Worm (Caenorhabditis elegans): ENCODE measurements around the gene ptp-2.

ptp-2 gene

ce11 chrII:5948681-5949080, 30.2 kb downstream of the ptp-2 start (continued):
- TF ChIP-seq tbx-2 (tag; optimal IDR thresholded peaks at IDR 0.05) (no peak), dsc-1 (tag; optimal IDR thresholded peaks at IDR 0.05) (peak; percentile 27), nhr-71 (tag; optimal IDR thresholded peaks at IDR 0.05) (peak; percentile 8), ceh-8 (GFP tag; optimal IDR thresholded peaks at IDR 0.05) (no peak), ztf-11 (tag; optimal IDR thresholded peaks at IDR 0.05) (no peak), sptf-1 (tag; optimal IDR thresholded peaks at IDR 0.05) (no peak)

ce11 chrII:5950657-5951056, 32.2 kb downstream of the ptp-2 start:
- no peak for TF ChIP-seq ztf-4 (tag; optimal IDR thresholded peaks at IDR 0.05)
- TF ChIP-seq lir-3 (tag; optimal IDR thresholded peaks at IDR 0.05; ENCODE audit: poor library complexity) = no peak
- TF ChIP-seq nhr-77 (tag; optimal IDR thresholded peaks at IDR 0.05) = no peak
- TF ChIP-seq fkh-10 (GFP tag; optimal IDR thresholded peaks at IDR 0.05) = peak; percentile 13
- no peak for TF ChIP-seq tbx-2 (tag; optimal IDR thresholded peaks at IDR 0.05)
- peak; percentile 28 for TF ChIP-seq nhr-47 (tag; optimal IDR thresholded peaks at IDR 0.05)
- TF ChIP-seq ceh-63 (GFP tag; optimal IDR thresholded peaks at IDR 0.05) = peak; percentile 31
- peak; percentile 55 for TF ChIP-seq lin-14 (GFP tag; optimal IDR thresholded peaks at IDR 0.05)
- TF ChIP-seq pqm-1 (tag; optimal IDR thresholded peaks at IDR 0.05) = no peak
- TF ChIP-seq fos-1 (tag; optimal IDR thresholded peaks at IDR 0.05) = no peak
- TF ChIP-seq grh-1 (GFP tag; IDR thresholded peaks at IDR 0.05) = no peak
- no peak for TF ChIP-seq aha-1 (tag; optimal IDR thresholded peaks at IDR 0.05)
- TF ChIP-seq dsc-1 (tag; optimal IDR thresholded peaks at IDR 0.05) = peak; percentile 72
- TF ChIP-seq egl-27 (tag; optimal IDR thresholded peaks at IDR 0.05) = no peak

ce11 chrII:5951745-5952144, 33.3 kb downstream of the ptp-2 start:
- peak; percentile 20 for TF ChIP-seq dsc-1 (tag; optimal IDR thresholded peaks at IDR 0.05)
- TF ChIP-seq dpl-1 (GFP tag; optimal IDR thresholded peaks at IDR 0.05) = no peak
- TF ChIP-seq fos-1 (tag; optimal IDR thresholded peaks at IDR 0.05) = no peak
- peak; percentile 6 for TF ChIP-seq nhr-71 (tag; optimal IDR thresholded peaks at IDR 0.05)
- TF ChIP-seq ceh-82 (tag; optimal IDR thresholded peaks at IDR 0.05) = no peak
- TF ChIP-seq egl-13 (tag; optimal IDR thresholded peaks at IDR 0.05) = peak; percentile 22
- no peak for TF ChIP-seq nhr-28 (tag; optimal IDR thresholded peaks at IDR 0.05)

- TF ChIP-seq fkh-8 (tag; optimal IDR thresholded peaks at IDR 0.05) (peak; percentile 38), unc-86 (tag; optimal IDR thresholded peaks at IDR 0.05) (peak; percentile 28), unc-62 (GFP tag; optimal IDR thresholded peaks at IDR 0.05) (no peak), lin-14 (GFP tag; optimal IDR thresholded peaks at IDR 0.05) (peak; percentile 64), lsy-2 (tag; optimal IDR thresholded peaks at IDR 0.05) (peak in 1 of 2 experiments; percentile 27), nhr-11 (tag; optimal IDR thresholded peaks at IDR 0.05) (no peak), swsn-7 (tag; optimal IDR thresholded peaks at IDR 0.05) (peak; percentile 11), nhr-47 (tag; optimal IDR thresholded peaks at IDR 0.05) (peak; percentile 57), dsc-1 (tag; optimal IDR thresholded peaks at IDR 0.05) (peak; percentile 73), ceh-8 (GFP tag; optimal IDR thresholded peaks at IDR 0.05) (peak; percentile 28)
These were observed 33.8 kb downstream of the ptp-2 start for ce11 chrII:5952214-5952613.

- TF ChIP-seq ztf-4 (tag; optimal IDR thresholded peaks at IDR 0.05) (peak; percentile 20), lin-14 (GFP tag; optimal IDR thresholded peaks at IDR 0.05) (peak; percentile 74), mdl-1 (tag; optimal IDR thresholded peaks at IDR 0.05) (no peak), egl-13 (tag; optimal IDR thresholded peaks at IDR 0.05) (peak; percentile 40), nhr-237 (tag; optimal IDR thresholded peaks at IDR 0.05) (no peak), tbx-2 (tag; optimal IDR thresholded peaks at IDR 0.05) (no peak), lsy-2 (tag; optimal IDR thresholded peaks at IDR 0.05) (peak in 1 of 2 experiments; percentile 29), hlh-4 (tag; optimal IDR thresholded peaks at IDR 0.05) (no peak), tlp-1 (tag; optimal IDR thresholded peaks at IDR 0.05) (no peak), nhr-84 (tag; optimal IDR thresholded peaks at IDR 0.05) (no peak), ceh-8 (GFP tag; optimal IDR thresholded peaks at IDR 0.05) (no peak), jun-1 (tag; optimal IDR thresholded peaks at IDR 0.05) (no peak), snpc-4 (tag; optimal IDR thresholded peaks at IDR 0.05) (no peak), unc-86 (tag; optimal IDR thresholded peaks at IDR 0.05) (peak; percentile 45), dsc-1 (tag; optimal IDR thresholded peaks at IDR 0.05) (peak; percentile 78), unc-98 (GFP tag; IDR thresholded peaks at IDR 0.05) (no peak), elt-2 (tag; optimal IDR thresholded peaks at IDR 0.05) (no peak), lin-39 (tag; optimal IDR thresholded peaks at IDR 0.05) (no peak), vab-15 (tag; optimal IDR thresholded peaks at IDR 0.05) (no peak), sox-4 (tag; optimal IDR thresholded peaks at IDR 0.05) (peak; percentile 4), pag-3 (tag; optimal IDR thresholded peaks at IDR 0.05; ENCODE audit: borderline replicate concordance, insufficient read depth) (no peak), lin-15B (tag; optimal IDR thresholded peaks at IDR 0.05) (no peak), fos-1 (tag; optimal IDR thresholded peaks at IDR 0.05) (no peak), unc-130 (tag; optimal IDR thresholded peaks at IDR 0.05) (no peak), nhr-11 (tag; optimal IDR thresholded peaks at IDR 0.05) (no peak)
These were observed 37.3 kb downstream of the ptp-2 start for ce11 chrII:5955638-5956167.

Data from whole organism, L1 larva.